Worm (Caenorhabditis elegans): Measurements from ENCODE around the gene asp-13.

DNA sequence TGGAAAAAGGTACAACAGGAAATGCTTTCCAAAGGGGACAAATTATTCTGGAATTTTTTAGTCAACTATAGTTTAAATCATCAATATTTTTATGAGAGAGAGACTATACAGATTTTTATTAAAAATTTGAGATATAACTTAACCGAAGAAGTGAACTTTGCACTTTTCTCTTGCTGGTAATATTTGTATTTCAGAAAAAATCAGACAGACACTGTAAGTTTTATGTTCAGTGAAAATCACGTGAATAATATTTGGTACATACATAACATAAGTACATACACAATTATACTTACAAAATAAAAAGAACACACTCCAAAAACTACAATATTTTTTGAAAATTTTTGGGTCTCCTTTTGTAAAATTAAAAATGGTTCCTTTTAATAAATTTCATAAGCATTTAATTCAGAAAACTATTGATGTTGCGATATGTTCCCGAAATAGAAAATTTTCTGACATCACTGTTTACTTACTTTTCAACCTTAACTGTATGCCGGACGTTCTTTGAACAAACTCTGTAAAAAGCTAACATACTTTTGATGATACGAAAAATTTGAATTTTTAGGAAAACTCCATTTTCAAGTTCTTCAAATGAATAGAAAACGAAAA, 5.2 kb downstream of the asp-13 start, which contains the start of the genes F28A12.10 and acd-4:
- TF ChIP-seq W03F9.2 (tag; optimal IDR thresholded peaks at IDR 0.05): no peak
- no peak for TF ChIP-seq dao-5 (tag; optimal IDR thresholded peaks at IDR 0.05)
